Fruit fly (Drosophila melanogaster): ENCODE measurements around the gene CG43439.

dm6 chr3L:7026694-7027093 is 42.3 kb upstream of the CG43439 start, which contains the start of gene CG17744:
- TF ChIP-seq lz (GFP tag; optimal IDR thresholded peaks at IDR 0.05) (no peak), CG16779 (tag; optimal IDR thresholded peaks at IDR 0.05) (no peak), CG8632 (GFP tag; optimal IDR thresholded peaks at IDR 0.05) (no peak), net (GFP tag; optimal IDR thresholded peaks at IDR 0.05) (no peak), Lpt (GFP tag; optimal IDR thresholded peaks at IDR 0.05) (no peak), CG8319 (GFP tag; optimal IDR thresholded peaks at IDR 0.05) (no peak)
